Worm (Caenorhabditis elegans) whole organism, L4 larva: ENCODE data around the gene fip-2.
"Not testable (repeated sequence)": the region's sequence is repeated elsewhere in the genome, so short reads cannot be mapped to it uniquely, and the experiment has no call there.

Experiments used
- T20F7.1 ChIP-seq: fragments of 200-800 bp; sonication (Bioruptor generic); optimal IDR thresholded peaks from 2 replicates; lab custom pipeline; 2018; ENCODE audit warnings: mild to moderate bottlenecking, missing genetic modification characterization, missing compliant biosample characterization
- T26A8.4 ChIP-seq: fragments of 200-800 bp; sonication (Bioruptor generic); IDR thresholded peaks from 2 replicates; pipeline ENCODE4 v1.3.6; 2022; ENCODE audit warnings: missing genetic modification characterization, missing compliant biosample characterization
- Y105C5A.15 ChIP-seq: fragments of 200-800 bp; sonication (Bioruptor generic); IDR thresholded peaks from 2 replicates; pipeline ENCODE4 v1.3.6; 2022; ENCODE audit warnings: missing genetic modification characterization, missing compliant biosample characterization
- Y5F2A.4 ChIP-seq: fragments of 200-800 bp; sonication (Bioruptor generic); optimal IDR thresholded peaks from 2 replicates; lab custom pipeline; 2018; ENCODE audit warnings: mild to moderate bottlenecking, missing genetic modification characterization, missing compliant biosample characterization
- aha-1 ChIP-seq: fragments of 150-350 bp; peaks from one replicate; lab custom pipeline; 2014; ENCODE audit warnings: missing biosample characterization, missing genetic modification characterization
- aly-2 ChIP-seq: sonication (generic microtip); optimal IDR thresholded peaks from 2 replicates; lab custom pipeline; 2018; ENCODE audit warnings: missing biosample characterization, missing genetic modification characterization
- attf-4 ChIP-seq: sonication (generic microtip); optimal IDR thresholded peaks from 3 replicates; lab custom pipeline; 2017; ENCODE audit warnings: missing biosample characterization, missing genetic modification characterization
- ceh-44 ChIP-seq: fragments of 200-800 bp; sonication (Bioruptor generic); IDR thresholded peaks from 2 replicates; pipeline ENCODE4 v1.3.6; 2022; ENCODE audit warnings: missing genetic modification reagents, missing genetic modification characterization, missing compliant biosample characterization
- ceh-62 ChIP-seq: sonication (generic microtip); optimal IDR thresholded peaks from 2 replicates; lab custom pipeline; 2017; ENCODE audit warnings: missing biosample characterization, missing genetic modification characterization
- ceh-82 ChIP-seq: sonication (generic microtip); optimal IDR thresholded peaks from 2 replicates; lab custom pipeline; 2017; ENCODE audit warnings: missing biosample characterization, missing genetic modification characterization
- cey-2 ChIP-seq: sonication (generic microtip); optimal IDR thresholded peaks from 3 replicates; lab custom pipeline; 2017; ENCODE audit warnings: missing genetic modification characterization, mild to moderate bottlenecking, missing compliant biosample characterization, antibody characterized with exemption, borderline replicate concordance; ENCODE audit not compliant: insufficient read depth
- ctbp-1 ChIP-seq: fragments of 200-800 bp; sonication (Bioruptor generic); IDR thresholded peaks from 2 replicates; pipeline ENCODE4 v1.3.6; 2022; ENCODE audit warnings: missing genetic modification reagents, missing genetic modification characterization, missing compliant biosample characterization
- daf-16 ChIP-seq, 3 experiments: sonication (generic microtip); optimal IDR thresholded peaks; 2 replicates each; lab custom pipeline; 2016 to 2017; ENCODE audit warnings: missing genetic modification characterization in 3 of 3, missing genetic modification reagents in 3 of 3, mild to moderate bottlenecking in 2 of 3, missing compliant biosample characterization in 2 of 3, missing biosample characterization in 1 of 3, moderate library complexity in 1 of 3
- dmd-6 ChIP-seq: fragments of 200-800 bp; sonication (Bioruptor generic); IDR thresholded peaks from 2 replicates; pipeline ENCODE4 v1.3.6; 2022; ENCODE audit warnings: missing genetic modification reagents, missing genetic modification characterization, missing compliant biosample characterization
- dve-1 ChIP-seq: sonication (generic microtip); optimal IDR thresholded peaks from 2 replicates; lab custom pipeline; 2017; ENCODE audit warnings: antibody characterized with exemption, mild to moderate bottlenecking, missing genetic modification characterization, missing compliant biosample characterization; ENCODE audit not compliant: insufficient read depth
- egl-43 ChIP-seq: fragments of 200-800 bp; sonication (Bioruptor generic); IDR thresholded peaks from 2 replicates; pipeline ENCODE4 v1.3.6; 2022; ENCODE audit warnings: missing genetic modification reagents, missing genetic modification characterization, missing compliant biosample characterization
- hlh-11 ChIP-seq: fragments of 200-800 bp; sonication (Bioruptor generic); optimal IDR thresholded peaks from 2 replicates; lab custom pipeline; 2018; ENCODE audit warnings: mild to moderate bottlenecking, missing genetic modification characterization, missing compliant biosample characterization
- hlh-30 ChIP-seq: sonication (generic microtip); optimal IDR thresholded peaks from 2 replicates; lab custom pipeline; 2017; ENCODE audit warnings: antibody characterized with exemption, mild to moderate bottlenecking, missing genetic modification characterization, missing compliant biosample characterization; ENCODE audit not compliant: insufficient read depth
- hmg-1.1 ChIP-seq: fragments of 200-800 bp; sonication (Bioruptor generic); IDR thresholded peaks from 2 replicates; pipeline ENCODE4 v1.3.6; 2022; ENCODE audit warnings: missing genetic modification reagents, missing genetic modification characterization, missing compliant biosample characterization
- lim-7 ChIP-seq: fragments of 200-800 bp; sonication (Bioruptor generic); IDR thresholded peaks from 2 replicates; pipeline ENCODE4 v1.3.6; 2022; ENCODE audit warnings: missing genetic modification characterization, missing compliant biosample characterization
- lin-15B ChIP-seq: fragments of 150-350 bp; sonication (generic microtip); optimal IDR thresholded peaks from 3 replicates; lab custom pipeline; 2014; ENCODE audit warnings: missing biosample characterization, missing genetic modification characterization
- lin-38 ChIP-seq: fragments of 200-800 bp; sonication (Bioruptor generic); IDR thresholded peaks from 2 replicates; pipeline ENCODE4 v1.3.6; 2022; ENCODE audit warnings: missing genetic modification reagents, missing genetic modification characterization, missing compliant biosample characterization
- lsy-2 ChIP-seq, 2 experiments: fragments of 150-350 bp in 1 of 2; sonication (generic microtip) in 1 of 2; optimal IDR thresholded peaks; 2 replicates each; lab custom pipeline; 2014 to 2017; ENCODE audit warnings: missing biosample characterization in 2 of 2, missing genetic modification characterization in 2 of 2
- madf-5 ChIP-seq, 2 experiments: fragments of 200-800 bp; sonication (Bioruptor generic); IDR thresholded peaks; 2 replicates each; pipeline ENCODE4 v1.3.6; 2022; ENCODE audit warnings: missing compliant biosample characterization in 2 of 2, missing genetic modification characterization in 2 of 2
- mdl-1 ChIP-seq, 2 experiments: fragments of 150-350 bp in 1 of 2; sonication (generic microtip) in 1 of 2; optimal IDR thresholded peaks; 2 replicates each; lab custom pipeline; 2014 to 2017; ENCODE audit warnings: missing biosample characterization in 2 of 2, missing genetic modification characterization in 2 of 2
- mdt-29 ChIP-seq: fragments of 200-800 bp; sonication (Bioruptor generic); IDR thresholded peaks from 2 replicates; pipeline ENCODE4 v1.3.6; 2022; ENCODE audit warnings: missing genetic modification reagents, missing genetic modification characterization, missing compliant biosample characterization
- mep-1 ChIP-seq: fragments of 150-350 bp; sonication (generic microtip); optimal IDR thresholded peaks from 3 replicates; lab custom pipeline; 2014; ENCODE audit warnings: missing biosample characterization, missing genetic modification characterization
- mes-2 ChIP-seq: sonication (generic microtip); optimal IDR thresholded peaks from 2 replicates; lab custom pipeline; 2016; ENCODE audit warnings: missing genotype, mild to moderate bottlenecking, missing genetic modification characterization, missing compliant biosample characterization; ENCODE audit not compliant: poor library complexity, severe bottlenecking
- nhr-102 ChIP-seq: sonication (generic microtip); optimal IDR thresholded peaks from 2 replicates; lab custom pipeline; 2016; ENCODE audit warnings: mild to moderate bottlenecking, missing genetic modification characterization, moderate library complexity, missing compliant biosample characterization
- nhr-237 ChIP-seq: sonication (generic microtip); optimal IDR thresholded peaks from 2 replicates; lab custom pipeline; 2017; ENCODE audit warnings: missing biosample characterization, missing genetic modification characterization
- nhr-25 ChIP-seq: sonication (generic microtip); optimal IDR thresholded peaks from 2 replicates; lab custom pipeline; 2017; ENCODE audit warnings: missing genetic modification characterization, mild to moderate bottlenecking, missing compliant biosample characterization, antibody characterized with exemption, moderate library complexity, borderline replicate concordance; ENCODE audit not compliant: insufficient read depth
- nhr-28 ChIP-seq: fragments of 150-350 bp; optimal IDR thresholded peaks from 2 replicates; lab custom pipeline; 2014; ENCODE audit warnings: missing biosample characterization, missing genetic modification characterization
- nhr-48 ChIP-seq: sonication (generic microtip); optimal IDR thresholded peaks from 2 replicates; lab custom pipeline; 2016; ENCODE audit warnings: mild to moderate bottlenecking, missing genetic modification characterization, missing compliant biosample characterization
- nhr-76 ChIP-seq: fragments of 150-350 bp; optimal IDR thresholded peaks from 2 replicates; lab custom pipeline; 2014; ENCODE audit warnings: missing biosample characterization, missing genetic modification characterization
- pha-4 ChIP-seq, 2 experiments: fragments of 150-350 bp in 1 of 2; fragments of 200-800 bp in 1 of 2; sonication (Bioruptor generic) in 1 of 2; IDR thresholded peaks in 1 of 2; optimal IDR thresholded peaks in 1 of 2; 2 replicates each; pipeline versions ENCODE4 v1.3.6 to Lab custom; 2014 to 2022; ENCODE audit warnings: missing genetic modification characterization in 2 of 2, missing genetic modification reagents in 2 of 2, missing biosample characterization in 1 of 2, missing compliant biosample characterization in 1 of 2
- php-3 ChIP-seq: fragments of 200-800 bp; sonication (Bioruptor generic); IDR thresholded peaks from 2 replicates; pipeline ENCODE4 v1.3.6; 2022; ENCODE audit warnings: missing genetic modification reagents, missing genetic modification characterization, missing compliant biosample characterization
- set-16 ChIP-seq: fragments of 200-800 bp; sonication (Bioruptor generic); IDR thresholded peaks from 2 replicates; pipeline ENCODE4 v1.3.6; 2022; ENCODE audit warnings: missing genetic modification reagents, missing genetic modification characterization, missing compliant biosample characterization
- snpc-1.2 ChIP-seq: fragments of 200-800 bp; sonication (Bioruptor generic); IDR thresholded peaks from 2 replicates; pipeline ENCODE4 v1.3.6; 2022; ENCODE audit warnings: missing genetic modification reagents, missing genetic modification characterization, missing compliant biosample characterization
- tra-1 ChIP-seq: fragments of 200-800 bp; sonication (Bioruptor generic); IDR thresholded peaks from 2 replicates; pipeline ENCODE4 v1.3.6; 2022; ENCODE audit warnings: missing genetic modification reagents, missing genetic modification characterization, missing compliant biosample characterization
- unc-130 ChIP-seq: sonication (generic microtip); optimal IDR thresholded peaks from 2 replicates; lab custom pipeline; 2016; ENCODE audit warnings: missing genetic modification reagents, missing genetic modification characterization, missing compliant biosample characterization
- unc-62 ChIP-seq, 3 experiments: fragments of 150-350 bp in 1 of 3; sonication (generic microtip); optimal IDR thresholded peaks in 2 of 3; peaks in 1 of 3; 1 replicate in 1 of 3; 2 replicates in 2 of 3; lab custom pipeline; 2014 to 2017; ENCODE audit warnings: missing biosample characterization in 3 of 3, missing genetic modification characterization in 3 of 3, missing genetic modification reagents in 3 of 3, missing genotype in 1 of 3
- zfp-3 ChIP-seq: fragments of 200-800 bp; sonication (Bioruptor generic); conservative IDR thresholded peaks from 2 replicates; pipeline ENCODE4 v1.3.6; 2022; ENCODE audit warnings: missing genetic modification reagents, missing genetic modification characterization, missing compliant biosample characterization
- zip-11 ChIP-seq: fragments of 200-800 bp; sonication (Bioruptor generic); IDR thresholded peaks from 2 replicates; pipeline ENCODE4 v1.3.6; 2022; ENCODE audit warnings: missing genetic modification characterization, missing compliant biosample characterization
- ztf-7 ChIP-seq: fragments of 150-350 bp; optimal IDR thresholded peaks from 2 replicates; lab custom pipeline; 2014; ENCODE audit warnings: missing biosample characterization, missing genetic modification characterization

fip-2 gene

DNA sequence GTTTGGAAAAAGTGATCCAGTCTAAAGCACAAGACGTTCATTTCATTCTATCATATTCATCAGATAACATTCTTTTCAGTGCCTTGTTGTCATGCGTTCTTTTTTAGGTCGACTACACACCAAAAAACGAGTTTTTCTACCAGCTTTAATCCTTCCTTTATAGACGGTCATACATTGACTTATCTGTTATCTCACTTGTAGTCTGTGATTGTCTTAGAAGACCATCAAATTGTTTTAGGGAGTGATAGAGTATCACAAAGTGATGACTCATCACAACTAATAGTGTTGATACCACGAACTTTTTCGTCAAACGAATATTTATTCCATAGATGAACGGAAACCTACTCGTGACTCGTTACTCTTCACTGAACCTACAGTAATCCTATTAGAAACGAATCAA is 18.1 kb downstream of the fip-2 start:
- TF ChIP-seq nhr-102 (tag; lab: Kevin White, UChicago) (no peak), mep-1 (tag; lab: Kevin White, UChicago) (no peak), mes-2 (peak; percentile 30), aha-1 (tag; lab: Kevin White, UChicago) (peak; percentile 26), hlh-30 (tag; lab: Kevin White, UChicago) (peak; percentile 62), T20F7.1 (GFP tag; lab: Kevin White, UChicago) (no peak), ztf-7 (tag; lab: Kevin White, UChicago) (no peak), hmg-1.1 (GFP tag; lab: Robert Waterston, UW) (0 out of 2 replicates have a peak, but pooled peaks have one; percentile 19), hlh-11 (tag; lab: Kevin White, UChicago) (peak; percentile 67), mdl-1 (tag; optimal IDR thresholded peaks at IDR 0.05; lab: Kevin White, UChicago) (peak; percentile 66 to 71), nhr-28 (tag; lab: Kevin White, UChicago) (peak; percentile 90), dve-1 (tag; lab: Kevin White, UChicago) (peak; percentile 31), cey-2 (tag; lab: Kevin White, UChicago) (peak; percentile 17), attf-4 (tag; lab: Kevin White, UChicago) (no peak), nhr-237 (tag; lab: Kevin White, UChicago) (no peak), dmd-6 (peak; percentile 13; the same call in 1 of the 2 replicates), unc-130 (GFP tag; lab: Kevin White, UChicago) (no peak), lsy-2 (tag; optimal IDR thresholded peaks at IDR 0.05; lab: Kevin White, UChicago) (peak in 1 of 2 experiments; percentile 10), unc-62 (GFP tag; optimal IDR thresholded peaks at IDR 0.05 in 1 of 2; lab: Kevin White, UChicago) (peak in 1 of 2 experiments; percentile 83), unc-62 (tag; optimal IDR thresholded peaks at IDR 0.05; lab: Kevin White, UChicago) (no peak), nhr-48 (tag; lab: Kevin White, UChicago) (peak; percentile 88), daf-16 (GFP tag; optimal IDR thresholded peaks at IDR 0.05; lab: Kevin White, UChicago) (no peak), daf-16 (tag; optimal IDR thresholded peaks at IDR 0.05; lab: Kevin White, UChicago) (peak; percentile 25)

DNA sequence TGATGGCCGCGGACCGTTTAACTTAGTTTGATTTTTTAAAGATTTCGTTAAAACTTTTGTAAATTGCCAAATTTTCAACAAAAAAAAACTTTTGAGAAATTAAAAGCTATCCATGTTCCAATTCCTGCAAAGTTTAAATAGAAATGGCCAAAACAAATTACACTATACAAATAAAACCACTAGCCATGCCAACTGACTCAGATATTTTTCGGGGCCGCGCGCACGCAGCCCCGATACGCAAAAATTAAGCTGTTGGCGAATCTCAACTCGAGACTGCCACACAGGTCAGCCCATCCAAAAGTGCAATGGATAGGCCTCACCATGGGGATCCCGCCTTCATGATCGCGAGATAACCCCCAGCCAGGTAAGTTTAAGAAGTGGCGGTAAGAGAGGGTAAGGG is 18.9 kb downstream of the fip-2 start:
- TF ChIP-seq set-16 (GFP tag; lab: Robert Waterston, UW), result 0 out of 2 replicates have a peak, but pooled peaks have one; percentile 15
- peak; percentile 27; the same call in 1 of the 2 replicates for TF ChIP-seq php-3 (GFP tag; lab: Robert Waterston, UW)
- TF ChIP-seq zfp-3 (GFP tag; lab: Robert Waterston, UW), result peak; percentile 76; the same call in 1 of the 2 replicates
- TF ChIP-seq T26A8.4 (GFP tag; lab: Robert Waterston, UW), result 0 out of 2 replicates have a peak, but pooled peaks have one; percentile 39
- peak; percentile 64; the same call in 1 of the 2 replicates for TF ChIP-seq ctbp-1
- TF ChIP-seq ceh-44, result peak; percentile 41; the same call in 1 of the 2 replicates
- peak; percentile 68 for TF ChIP-seq pha-4 (GFP tag; IDR thresholded peaks at IDR 0.05; lab: Robert Waterston, UW)
- TF ChIP-seq pha-4 (tag; optimal IDR thresholded peaks at IDR 0.05; lab: Kevin White, UChicago), result not testable (repeated sequence)
- TF ChIP-seq lin-38 (GFP tag; lab: Robert Waterston, UW), result peak; percentile 44; the same call in 1 of the 2 replicates
- 0 out of 2 replicates have a peak, but pooled peaks have one; percentile 16 for TF ChIP-seq lim-7
- TF ChIP-seq madf-5 (GFP tag; IDR thresholded peaks at IDR 0.05; lab: Robert Waterston, UW), result 0 out of 4 replicates have a peak, but pooled peaks of 1 of the 2 experiments have one; percentile 33
- peak; percentile 15; the same call in 1 of the 2 replicates for TF ChIP-seq mdt-29 (GFP tag; lab: Robert Waterston, UW)
- peak; percentile 53; the same call in 1 of the 2 replicates for TF ChIP-seq egl-43 (GFP tag; lab: Robert Waterston, UW)

DNA sequence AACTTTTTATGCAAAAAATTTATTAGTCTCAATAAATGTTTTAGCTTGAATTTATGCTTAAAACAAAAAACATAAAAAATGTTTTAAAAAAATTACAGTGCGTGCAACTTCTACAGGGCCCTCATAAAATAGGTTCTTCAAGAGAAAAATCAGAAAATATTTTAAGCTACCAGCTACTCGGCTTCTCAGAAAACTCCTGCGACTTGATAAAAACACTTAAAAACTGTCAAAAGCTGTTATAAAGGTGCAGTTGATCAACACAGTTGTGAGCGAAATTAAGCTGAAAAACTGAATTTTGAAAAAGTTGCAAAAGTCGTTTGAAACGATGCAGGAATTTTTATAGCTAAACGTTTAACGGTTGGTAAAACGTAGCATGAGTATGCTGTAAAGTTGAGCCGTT is 21.0 kb downstream of the fip-2 start:
- no peak for TF ChIP-seq mdl-1 (tag; optimal IDR thresholded peaks at IDR 0.05; lab: Kevin White, UChicago)
- TF ChIP-seq ceh-62 (tag; lab: Kevin White, UChicago), result no peak
- no peak for TF ChIP-seq aly-2 (tag; lab: Kevin White, UChicago)
- peak; percentile 76; the same call in 1 of the 2 replicates for TF ChIP-seq T26A8.4 (GFP tag; lab: Robert Waterston, UW)
- no peak for TF ChIP-seq Y5F2A.4 (GFP tag; lab: Kevin White, UChicago)
- no peak for TF ChIP-seq daf-16 (GFP tag; optimal IDR thresholded peaks at IDR 0.05; lab: Kevin White, UChicago)
- TF ChIP-seq daf-16 (tag; optimal IDR thresholded peaks at IDR 0.05; lab: Kevin White, UChicago), result no peak
- no peak for TF ChIP-seq zip-11 (GFP tag; lab: Robert Waterston, UW)
- peak; percentile 80 for TF ChIP-seq snpc-1.2 (GFP tag; lab: Robert Waterston, UW)
- no peak for TF ChIP-seq nhr-25 (tag; lab: Kevin White, UChicago)
- TF ChIP-seq lin-15B (tag; lab: Kevin White, UChicago), result no peak
- no peak for TF ChIP-seq cey-2 (tag; lab: Kevin White, UChicago)
- no peak for TF ChIP-seq aha-1 (tag; lab: Kevin White, UChicago)
- no peak for TF ChIP-seq Y105C5A.15
- TF ChIP-seq nhr-28 (tag; lab: Kevin White, UChicago), result no peak
- no peak for TF ChIP-seq tra-1
- TF ChIP-seq nhr-76 (tag; lab: Kevin White, UChicago), result no peak
- no peak for TF ChIP-seq ceh-82 (tag; lab: Kevin White, UChicago)
